Fruit fly (Drosophila melanogaster): ENCODE measurements around the gene CG31600.

dm6 chr2L:21890205-21890604 lies 25.0 kb downstream of the CG31600 start:
- TF ChIP-seq Crg-1 (GFP tag; optimal IDR thresholded peaks at IDR 0.05) (no peak), Mnt (GFP tag; optimal IDR thresholded peaks at IDR 0.05) (no peak), CG7045 (GFP tag; optimal IDR thresholded peaks at IDR 0.05) (no peak), kay (GFP tag; ENCODE audit: borderline replicate concordance) (no peak), bab1 (GFP tag; optimal IDR thresholded peaks at IDR 0.05) (no peak), CG11617 (GFP tag; optimal IDR thresholded peaks at IDR 0.05) (no peak), toe (GFP tag; optimal IDR thresholded peaks at IDR 0.05) (no peak), Hr96 (GFP tag; optimal IDR thresholded peaks at IDR 0.05) (no peak)

Data from whole organism, adult.